Worm (Caenorhabditis elegans) whole organism, L2 larva: ENCODE results near the gene K02D10.1.

Experiments used
- C34F6.9 ChIP-seq: fragments of 150-350 bp; optimal IDR thresholded peaks from 2 replicates; lab custom pipeline; 2014; ENCODE audit warnings: missing biosample characterization, missing genetic modification characterization
- ZK546.5 ChIP-seq: sonication (generic microtip); optimal IDR thresholded peaks from 2 replicates; lab custom pipeline; 2017; ENCODE audit warnings: missing biosample characterization, missing genetic modification characterization
- ama-1 ChIP-seq: fragments of 150-350 bp; optimal IDR thresholded peaks from 2 replicates; lab custom pipeline; 2018; ENCODE audit warnings: inconsistent platforms
- ceh-16 ChIP-seq: fragments of 150-350 bp; optimal IDR thresholded peaks from 2 replicates; lab custom pipeline; 2014; ENCODE audit warnings: missing biosample characterization, missing genetic modification characterization
- ceh-82 ChIP-seq: fragments of 150-350 bp; optimal IDR thresholded peaks from 2 replicates; lab custom pipeline; 2014; ENCODE audit warnings: missing biosample characterization, missing genetic modification characterization
- egl-27 ChIP-seq: sonication (generic microtip); optimal IDR thresholded peaks from 3 replicates; lab custom pipeline; 2017; ENCODE audit warnings: missing biosample characterization, missing genetic modification reagents, missing genetic modification characterization
- fos-1 ChIP-seq: fragments of 150-350 bp; optimal IDR thresholded peaks from 2 replicates; lab custom pipeline; 2014; ENCODE audit warnings: missing biosample characterization, missing genetic modification characterization
- mab-5 ChIP-seq: fragments of 150-350 bp; optimal IDR thresholded peaks from 2 replicates; lab custom pipeline; 2014; ENCODE audit warnings: missing biosample characterization, missing genetic modification characterization
- nhr-10 ChIP-seq: sonication (generic microtip); optimal IDR thresholded peaks from 2 replicates; lab custom pipeline; 2017; ENCODE audit warnings: missing biosample characterization, missing genetic modification characterization
- nhr-237 ChIP-seq: fragments of 150-350 bp; optimal IDR thresholded peaks from 2 replicates; lab custom pipeline; 2014; ENCODE audit warnings: missing biosample characterization, missing genetic modification characterization
- skn-1 ChIP-seq: sonication (generic microtip); optimal IDR thresholded peaks from 2 replicates; lab custom pipeline; 2017; ENCODE audit warnings: missing biosample characterization, missing genetic modification characterization
- sma-9 ChIP-seq, 2 experiments: fragments of 150-350 bp in 1 of 2; sonication (generic microtip) in 1 of 2; optimal IDR thresholded peaks; 2 replicates each; lab custom pipeline; 2014 to 2016; ENCODE audit warnings: missing genetic modification characterization in 2 of 2, mild to moderate bottlenecking in 1 of 2, missing biosample characterization in 1 of 2, missing compliant biosample characterization in 1 of 2, missing genetic modification reagents in 1 of 2, moderate library complexity in 1 of 2
- snpc-4 ChIP-seq: fragments of 150-350 bp; optimal IDR thresholded peaks from 2 replicates; lab custom pipeline; 2014; ENCODE audit warnings: missing biosample characterization, missing genetic modification characterization

DNA sequence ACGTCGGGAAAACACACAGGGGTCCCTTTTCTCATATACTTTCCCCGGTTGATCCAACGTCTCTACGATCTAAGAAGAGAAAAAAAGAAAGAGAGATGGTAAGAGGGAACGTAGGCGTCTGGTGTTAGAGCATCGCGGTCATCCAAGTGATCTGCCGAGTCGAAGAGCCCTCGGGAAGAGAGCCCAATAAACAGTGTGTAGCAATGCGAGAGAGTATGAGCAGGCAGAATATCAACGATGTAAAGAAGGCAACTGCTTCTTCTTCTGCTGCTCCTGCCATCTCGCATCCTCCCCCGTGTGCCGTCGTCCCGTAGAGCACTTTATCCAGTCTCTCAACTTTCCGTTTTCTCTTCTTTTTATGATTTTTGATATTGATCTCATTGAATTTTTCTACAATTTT, 46.4 kb downstream of the K02D10.1 start:
- TF ChIP-seq nhr-10 (tag; lab: Kevin White, UChicago) (no peak), mab-5 (tag; lab: Kevin White, UChicago) (no peak), ceh-82 (no peak), fos-1 (tag; lab: Kevin White, UChicago) (no peak), snpc-4 (tag; lab: Kevin White, UChicago) (no peak), ZK546.5 (tag; lab: Kevin White, UChicago) (no peak), sma-9 (GFP tag; optimal IDR thresholded peaks at IDR 0.05; lab: Kevin White, UChicago) (no peak), sma-9 (tag; optimal IDR thresholded peaks at IDR 0.05; lab: Kevin White, UChicago) (no peak), skn-1 (tag; lab: Kevin White, UChicago) (no peak), ama-1 (lab: Kevin White, UChicago) (no peak), egl-27 (tag; lab: Kevin White, UChicago) (no peak), nhr-237 (tag; lab: Kevin White, UChicago) (no peak), ceh-16 (tag; lab: Kevin White, UChicago) (no peak), C34F6.9 (no peak)
